Worm (Caenorhabditis elegans) whole organism, late embryonic: ENCODE results near the gene F44E5.5.
A peak's percentile ranks its signal among the peaks of the same experiment; 100 is the strongest.

ENCODE experiments used
- C08G9.2 ChIP-seq: sonication (generic microtip); optimal IDR thresholded peaks from 2 replicates; lab custom pipeline; 2016; ENCODE audit warnings: mild to moderate bottlenecking, missing genetic modification characterization, moderate library complexity, missing compliant biosample characterization
- K02D7.2 ChIP-seq: sonication (generic microtip); optimal IDR thresholded peaks from 2 replicates; lab custom pipeline; 2017; ENCODE audit warnings: mild to moderate bottlenecking, missing genetic modification characterization, missing compliant biosample characterization
- K09A11.1 ChIP-seq: sonication (generic microtip); optimal IDR thresholded peaks from 2 replicates; lab custom pipeline; 2017; ENCODE audit warnings: antibody characterized with exemption, mild to moderate bottlenecking, missing genetic modification characterization, missing compliant biosample characterization; ENCODE audit not compliant: insufficient read depth
- T23F11.4 ChIP-seq: fragments of 200-800 bp; sonication (Bioruptor generic); optimal IDR thresholded peaks from 2 replicates; lab custom pipeline; 2018; ENCODE audit warnings: mild to moderate bottlenecking, missing genetic modification characterization, missing compliant biosample characterization
- Y22D7AL.16 ChIP-seq: sonication (generic microtip); optimal IDR thresholded peaks from 2 replicates; lab custom pipeline; 2016; ENCODE audit warnings: missing genetic modification characterization, missing compliant biosample characterization
- ceh-14 ChIP-seq: sonication (generic microtip); optimal IDR thresholded peaks from 2 replicates; lab custom pipeline; 2016; ENCODE audit warnings: missing genotype, missing genetic modification characterization, missing compliant biosample characterization
- ceh-18 ChIP-seq: sonication (generic microtip); optimal IDR thresholded peaks from 2 replicates; lab custom pipeline; 2016; ENCODE audit warnings: missing genetic modification characterization, missing compliant biosample characterization
- ceh-2 ChIP-seq: sonication (generic microtip); optimal IDR thresholded peaks from 2 replicates; lab custom pipeline; 2016; ENCODE audit warnings: missing genotype, missing genetic modification characterization, missing compliant biosample characterization
- ceh-22 ChIP-seq: sonication (generic microtip); optimal IDR thresholded peaks from 2 replicates; lab custom pipeline; 2017; ENCODE audit warnings: missing biosample characterization, missing genetic modification characterization
- ceh-31 ChIP-seq: sonication (generic microtip); optimal IDR thresholded peaks from 2 replicates; lab custom pipeline; 2016; ENCODE audit warnings: missing genetic modification characterization, missing compliant biosample characterization
- ceh-45 ChIP-seq: fragments of 200-800 bp; sonication (Bioruptor generic); IDR thresholded peaks from 2 replicates; pipeline ENCODE4 v1.3.6; 2022; ENCODE audit warnings: missing genetic modification reagents, missing genetic modification characterization, missing compliant biosample characterization
- ceh-48 ChIP-seq: sonication (generic microtip); optimal IDR thresholded peaks from 2 replicates; lab custom pipeline; 2016; ENCODE audit warnings: missing genetic modification characterization, inconsistent platforms, missing compliant biosample characterization
- che-1 ChIP-seq: sonication (generic microtip); optimal IDR thresholded peaks from 2 replicates; lab custom pipeline; 2016; ENCODE audit warnings: mild to moderate bottlenecking, missing genetic modification characterization, missing compliant biosample characterization
- dmd-4 ChIP-seq: sonication (generic microtip); optimal IDR thresholded peaks from 2 replicates; lab custom pipeline; 2016; ENCODE audit warnings: borderline replicate concordance, missing genetic modification characterization, missing compliant biosample characterization
- dve-1 ChIP-seq: sonication (generic microtip); optimal IDR thresholded peaks from 2 replicates; lab custom pipeline; 2017; ENCODE audit warnings: antibody characterized with exemption, mild to moderate bottlenecking, missing genetic modification characterization, missing compliant biosample characterization
- elt-4 ChIP-seq: sonication (generic microtip); optimal IDR thresholded peaks from 2 replicates; lab custom pipeline; 2016; ENCODE audit warnings: missing genetic modification characterization, missing compliant biosample characterization
- ets-4 ChIP-seq: sonication (generic microtip); optimal IDR thresholded peaks from 2 replicates; lab custom pipeline; 2016; ENCODE audit warnings: missing genetic modification characterization, missing compliant biosample characterization
- fkh-10 ChIP-seq: fragments of 150-350 bp; optimal IDR thresholded peaks from 2 replicates; lab custom pipeline; 2014; ENCODE audit warnings: missing biosample characterization, missing genetic modification reagents, missing genetic modification characterization
- fkh-6 ChIP-seq: sonication (generic microtip); optimal IDR thresholded peaks from 2 replicates; lab custom pipeline; 2016; ENCODE audit warnings: missing genetic modification characterization, missing compliant biosample characterization
- gmeb-2 ChIP-seq: sonication (generic microtip); optimal IDR thresholded peaks from 2 replicates; lab custom pipeline; 2016; ENCODE audit warnings: missing genetic modification characterization, inconsistent platforms, missing compliant biosample characterization
- hlh-30 ChIP-seq: sonication (generic microtip); optimal IDR thresholded peaks from 2 replicates; lab custom pipeline; 2017; ENCODE audit warnings: antibody characterized with exemption, missing genetic modification characterization, missing compliant biosample characterization; ENCODE audit not compliant: insufficient read depth
- hlh-8 ChIP-seq: sonication (generic microtip); optimal IDR thresholded peaks from 2 replicates; lab custom pipeline; 2016; ENCODE audit warnings: missing genotype, missing genetic modification characterization, missing compliant biosample characterization
- lim-6 ChIP-seq: sonication (generic microtip); optimal IDR thresholded peaks from 2 replicates; lab custom pipeline; 2016; ENCODE audit warnings: missing genetic modification characterization, missing compliant biosample characterization
- madf-2 ChIP-seq: sonication (generic microtip); optimal IDR thresholded peaks from 2 replicates; lab custom pipeline; 2017; ENCODE audit warnings: missing genetic modification characterization, missing compliant biosample characterization
- nfya-1 ChIP-seq: sonication (generic microtip); optimal IDR thresholded peaks from 2 replicates; lab custom pipeline; 2017; ENCODE audit warnings: missing genetic modification characterization, mild to moderate bottlenecking, missing compliant biosample characterization, antibody characterized with exemption, moderate library complexity
- nhr-11 ChIP-seq: fragments of 150-350 bp; optimal IDR thresholded peaks from 2 replicates; lab custom pipeline; 2014; ENCODE audit warnings: missing biosample characterization, missing genetic modification characterization
- npax-4 ChIP-seq: sonication (generic microtip); optimal IDR thresholded peaks from 2 replicates; lab custom pipeline; 2016; ENCODE audit warnings: missing genetic modification characterization, missing compliant biosample characterization
- pat-9 ChIP-seq: fragments of 200-800 bp; sonication (Bioruptor generic); optimal IDR thresholded peaks from 2 replicates; lab custom pipeline; 2018; ENCODE audit warnings: mild to moderate bottlenecking, missing genetic modification characterization, moderate library complexity, missing compliant biosample characterization
- pax-1 ChIP-seq: fragments of 150-350 bp; optimal IDR thresholded peaks from 2 replicates; lab custom pipeline; 2014; ENCODE audit warnings: missing biosample characterization, missing genetic modification characterization
- pha-2 ChIP-seq: sonication (generic microtip); optimal IDR thresholded peaks from 2 replicates; lab custom pipeline; 2017; ENCODE audit warnings: mild to moderate bottlenecking, missing genetic modification characterization, missing compliant biosample characterization
- pha-4 ChIP-seq: fragments of 150-350 bp; optimal IDR thresholded peaks from 2 replicates; lab custom pipeline; 2018; ENCODE audit warnings: missing biosample characterization, missing genetic modification reagents, missing genetic modification characterization
- pros-1 ChIP-seq: fragments of 150-350 bp; optimal IDR thresholded peaks from 2 replicates; lab custom pipeline; 2014; ENCODE audit warnings: missing biosample characterization, missing genetic modification reagents, missing genetic modification characterization
- ref-2 ChIP-seq: sonication (generic microtip); optimal IDR thresholded peaks from 2 replicates; lab custom pipeline; 2016; ENCODE audit warnings: missing genetic modification characterization, missing compliant biosample characterization
- rnt-1 ChIP-seq: sonication (generic microtip); optimal IDR thresholded peaks from 2 replicates; lab custom pipeline; 2016; ENCODE audit warnings: missing genetic modification characterization, missing compliant biosample characterization
- sdc-2 ChIP-seq: sonication (generic microtip); optimal IDR thresholded peaks from 2 replicates; lab custom pipeline; 2016; ENCODE audit warnings: missing genotype, missing genetic modification characterization, missing compliant biosample characterization
- ttx-3 ChIP-seq: sonication (generic microtip); optimal IDR thresholded peaks from 2 replicates; lab custom pipeline; 2016; ENCODE audit warnings: missing genetic modification reagents, missing genetic modification characterization, missing compliant biosample characterization
- unc-3 ChIP-seq, 2 experiments: fragments of 200-800 bp in 1 of 2; sonication (Bioruptor generic) in 1 of 2; sonication (generic microtip) in 1 of 2; conservative IDR thresholded peaks in 1 of 2; optimal IDR thresholded peaks in 1 of 2; 2 replicates each; pipeline versions ENCODE4 v1.3.6 to Lab custom; 2016 to 2022; ENCODE audit warnings: missing compliant biosample characterization in 2 of 2, missing genetic modification characterization in 2 of 2, missing genetic modification reagents in 1 of 2
- unc-86 ChIP-seq: sonication (generic microtip); optimal IDR thresholded peaks from 2 replicates; lab custom pipeline; 2016; ENCODE audit warnings: missing genetic modification characterization, missing compliant biosample characterization
- ztf-16 ChIP-seq: sonication (generic microtip); optimal IDR thresholded peaks from 2 replicates; lab custom pipeline; 2017; ENCODE audit warnings: missing genetic modification characterization, missing compliant biosample characterization

F44E5.5 gene

DNA sequence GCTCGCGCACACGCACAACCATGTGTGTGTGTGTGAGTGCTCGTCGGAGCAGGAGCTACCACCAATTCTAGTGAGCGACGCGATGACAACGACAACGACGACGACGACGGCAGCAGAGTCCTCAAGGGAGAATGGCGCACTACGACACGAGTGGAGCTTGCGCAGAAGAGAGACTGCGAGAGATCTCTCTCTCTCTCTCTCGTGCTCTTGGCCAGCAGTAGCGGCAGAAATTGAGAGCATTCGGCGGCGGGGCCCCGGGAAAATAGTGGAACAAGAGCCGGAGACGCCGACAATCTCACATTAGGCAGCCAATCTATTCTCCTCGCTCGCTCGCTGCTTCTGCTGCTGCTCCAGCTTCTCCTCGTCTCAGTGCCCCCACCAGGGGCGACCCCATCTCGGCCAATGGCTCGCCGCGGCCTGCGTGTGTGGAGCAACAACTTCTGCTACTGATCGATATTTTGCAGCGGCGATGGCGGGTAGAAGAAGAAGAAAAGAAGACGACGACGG lies 12.6 kb upstream of the F44E5.5 start (continued):
- TF ChIP-seq dve-1 (tag; lab: Kevin White, UChicago) (peak; percentile 11), che-1 (peak; percentile 20), ceh-48 (tag; lab: Kevin White, UChicago) (peak; percentile 93), hlh-8 (peak; percentile 5), fkh-10 (no peak), C08G9.2 (peak; percentile 66), K02D7.2 (no peak), dmd-4 (peak; percentile 48), ceh-2 (peak; percentile 16), ceh-18 (tag; lab: Kevin White, UChicago) (peak; percentile 91), rnt-1 (tag; lab: Kevin White, UChicago) (peak; percentile 44), unc-86 (tag; lab: Kevin White, UChicago) (peak; percentile 60), lim-6 (tag; lab: Kevin White, UChicago) (peak; percentile 30), fkh-6 (tag; lab: Kevin White, UChicago) (peak; percentile 49), unc-3 (GFP tag; conservative IDR thresholded peaks at IDR 0.05; lab: Robert Waterston, UW) (no peak), unc-3 (tag; optimal IDR thresholded peaks at IDR 0.05; lab: Kevin White, UChicago) (peak; percentile 56), pax-1 (tag; lab: Kevin White, UChicago) (no peak), ceh-14 (tag; lab: Kevin White, UChicago) (peak; percentile 87), K09A11.1 (tag; lab: Kevin White, UChicago) (no peak), madf-2 (tag; lab: Kevin White, UChicago) (peak; percentile 24), ceh-31 (peak; percentile 89), gmeb-2 (tag; lab: Kevin White, UChicago) (peak; percentile 26), npax-4 (tag; lab: Kevin White, UChicago) (no peak), ceh-22 (tag; lab: Kevin White, UChicago) (no peak), ztf-16 (tag; lab: Kevin White, UChicago) (no peak), ttx-3 (tag; lab: Kevin White, UChicago) (peak; percentile 20), sdc-2 (peak; percentile 70), ets-4 (tag; lab: Kevin White, UChicago) (peak; percentile 44), ceh-45 (GFP tag; lab: Robert Waterston, UW) (no peak)

- peak; percentile 18 for TF ChIP-seq nfya-1 (tag; lab: Kevin White, UChicago)
- TF ChIP-seq hlh-30: no peak
- TF ChIP-seq, all 69 proteins: peak for 1
Observed at ce11 chrII:11747889-11748288, 11.6 kb upstream of the F44E5.5 start.

ce11 chrII:11748494-11748893 lies 11.0 kb upstream of the F44E5.5 start, which contains the start of the genes F44E5.17 and gpb-1:
Gene F44E5.17 (minus strand): TSS chrII:11748594.
Gene gpb-1 (minus strand): TSS chrII:11748611.
- no peak for TF ChIP-seq T23F11.4
- no peak for TF ChIP-seq dve-1 (tag; lab: Kevin White, UChicago)
- no peak for TF ChIP-seq pha-4 (tag; lab: Kevin White, UChicago)
- no peak for TF ChIP-seq madf-2 (tag; lab: Kevin White, UChicago)
- no peak for TF ChIP-seq gmeb-2 (tag; lab: Kevin White, UChicago)
- TF ChIP-seq ref-2 (tag; lab: Kevin White, UChicago): no peak
- no peak for TF ChIP-seq pat-9 (tag; lab: Kevin White, UChicago)
- TF ChIP-seq pha-2 (tag; lab: Kevin White, UChicago): no peak
- TF ChIP-seq Y22D7AL.16 (tag; lab: Kevin White, UChicago): no peak
- no peak for TF ChIP-seq pax-1 (tag; lab: Kevin White, UChicago)
- TF ChIP-seq elt-4 (tag; lab: Kevin White, UChicago): no peak
- no peak for TF ChIP-seq nhr-11 (tag; lab: Kevin White, UChicago)
- no peak for TF ChIP-seq ztf-16 (tag; lab: Kevin White, UChicago)
- no peak for TF ChIP-seq hlh-8
- TF ChIP-seq che-1: no peak
- TF ChIP-seq npax-4 (tag; lab: Kevin White, UChicago): no peak
- no peak for TF ChIP-seq pros-1 (tag; lab: Kevin White, UChicago)
- TF ChIP-seq ceh-48 (tag; lab: Kevin White, UChicago): no peak
